Worm (Caenorhabditis elegans): ENCODE measurements around the gene F53E4.1.

- TF ChIP-seq ztf-29 (GFP tag; IDR thresholded peaks at IDR 0.05) (no peak), tab-1 (GFP tag; IDR thresholded peaks at IDR 0.05) (no peak), ref-1 (GFP tag; conservative IDR thresholded peaks at IDR 0.05) (no peak), flt-1 (GFP tag; IDR thresholded peaks at IDR 0.05) (no peak), med-1 (GFP tag; optimal IDR thresholded peaks at IDR 0.05; ENCODE audit: insufficient read depth) (no peak), ztf-23 (GFP tag; IDR thresholded peaks at IDR 0.05) (no peak), klf-2 (GFP tag; conservative IDR thresholded peaks at IDR 0.05) (no peak)
Observed at ce11 chrV:15661003-15661402, 7.1 kb downstream of the F53E4.1 start.
